Worm (Caenorhabditis elegans): ENCODE measurements around the gene pat-2.

DNA sequence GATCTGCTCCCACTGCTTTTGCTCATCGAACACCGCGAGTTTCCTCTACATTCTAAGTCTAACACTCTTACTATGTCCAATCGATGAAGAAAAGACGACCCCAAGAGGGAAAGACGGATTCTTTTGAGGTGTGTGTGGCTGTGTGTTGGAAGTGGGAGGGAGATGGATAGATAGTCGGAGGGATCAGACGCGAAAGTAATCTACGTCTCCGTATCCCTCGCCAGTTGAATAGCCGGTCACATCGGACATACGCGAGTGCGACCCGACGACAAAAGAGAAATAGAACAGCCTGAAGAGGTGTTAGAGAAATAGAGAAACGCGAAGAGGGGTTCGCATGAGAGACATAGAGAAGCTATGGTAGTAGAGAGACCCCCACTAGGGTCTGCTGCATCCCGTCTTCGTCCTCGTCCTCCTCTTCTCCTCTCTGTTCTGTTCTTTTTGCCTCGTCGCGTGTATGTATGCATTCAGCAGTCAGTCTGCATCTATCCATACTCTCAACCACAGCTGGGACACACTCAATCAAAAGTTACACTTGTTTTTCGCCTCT, 23.0 kb upstream of the pat-2 start:
- peak; percentile 87 for TF ChIP-seq snpc-4 (GFP tag; optimal IDR thresholded peaks at IDR 0.05)
- peak; percentile 89 to 91 (median 90) for TF ChIP-seq snpc-4 (tag; optimal IDR thresholded peaks at IDR 0.05)
- peak; percentile 52; the same call in 1 of the 2 replicates for TF ChIP-seq hsf-1 (GFP tag; IDR thresholded peaks at IDR 0.05)
- TF ChIP-seq F49E8.2 (tag; optimal IDR thresholded peaks at IDR 0.05; ENCODE audit: insufficient read depth): no peak
- peak; percentile 52 for TF ChIP-seq ztf-3 (GFP tag; optimal IDR thresholded peaks at IDR 0.05)
- no peak for TF ChIP-seq zim-3 (tag; optimal IDR thresholded peaks at IDR 0.05)
- peak; percentile 89 for TF ChIP-seq C06A6.2 (GFP tag; conservative IDR thresholded peaks at IDR 0.05)
- peak; percentile 38 for TF ChIP-seq D2030.7 (GFP tag; IDR thresholded peaks at IDR 0.05)
- no peak for TF ChIP-seq C17E4.6 (GFP tag; IDR thresholded peaks at IDR 0.05)
- no peak for TF ChIP-seq tbx-9 (tag; optimal IDR thresholded peaks at IDR 0.05; ENCODE audit: borderline replicate concordance)
- peak; percentile 96 for TF ChIP-seq somi-1 (GFP tag; optimal IDR thresholded peaks at IDR 0.05)
- TF ChIP-seq mcd-1 (GFP tag; IDR thresholded peaks at IDR 0.05): peak; percentile 81
- TF ChIP-seq Y79H2A.3 (GFP tag; conservative IDR thresholded peaks at IDR 0.05): no peak
- TF ChIP-seq him-1 (tag; optimal IDR thresholded peaks at IDR 0.05): no peak
- TF ChIP-seq unc-62 (GFP tag; optimal IDR thresholded peaks at IDR 0.05): peak; percentile 63
